Worm (Caenorhabditis elegans) whole organism, L1 larva: Measurements from ENCODE around the gene T10D4.1.
"Not testable (repeated sequence)": the region's sequence is repeated elsewhere in the genome, so short reads cannot be mapped to it uniquely, and the experiment has no call there.

Experiments used
- C16A3.4 ChIP-seq: fragments of 150-350 bp; optimal IDR thresholded peaks from 2 replicates; lab custom pipeline; 2014; ENCODE audit warnings: missing biosample characterization, missing genetic modification characterization
- F16B12.6 ChIP-seq: fragments of 150-350 bp; optimal IDR thresholded peaks from 2 replicates; lab custom pipeline; 2014; ENCODE audit warnings: missing biosample characterization, missing genetic modification characterization
- Y116A8C.19 ChIP-seq: sonication (generic microtip); optimal IDR thresholded peaks from 2 replicates; lab custom pipeline; 2016; ENCODE audit warnings: missing compliant biosample characterization, missing genetic modification characterization, borderline replicate concordance
- aha-1 ChIP-seq: fragments of 150-350 bp; optimal IDR thresholded peaks from 2 replicates; lab custom pipeline; 2014; ENCODE audit warnings: missing biosample characterization, missing genetic modification characterization
- aly-2 ChIP-seq: fragments of 150-350 bp; optimal IDR thresholded peaks from 2 replicates; lab custom pipeline; 2014; ENCODE audit warnings: missing biosample characterization, missing genetic modification characterization
- ceh-63 ChIP-seq: fragments of 200-800 bp; sonication (Bioruptor generic); optimal IDR thresholded peaks from 2 replicates; lab custom pipeline; 2018; ENCODE audit warnings: mild to moderate bottlenecking, missing genetic modification characterization, missing compliant biosample characterization
- ceh-8 ChIP-seq: fragments of 200-800 bp; sonication (Bioruptor generic); optimal IDR thresholded peaks from 2 replicates; lab custom pipeline; 2018; ENCODE audit warnings: mild to moderate bottlenecking, missing genetic modification characterization, moderate library complexity, missing compliant biosample characterization
- ceh-88 ChIP-seq: fragments of 200-800 bp; sonication (Bioruptor generic); IDR thresholded peaks from 2 replicates; pipeline ENCODE4 v1.3.6; 2022; ENCODE audit warnings: missing genetic modification characterization, missing compliant biosample characterization
- dpl-1 ChIP-seq, 3 experiments: fragments of 150-350 bp in 2 of 3; sonication (generic microtip) in 1 of 3; optimal IDR thresholded peaks; 2 replicates each; lab custom pipeline; 2014 to 2017; ENCODE audit warnings: missing biosample characterization in 3 of 3, missing genetic modification characterization in 3 of 3, missing genetic modification reagents in 3 of 3
- efl-3 ChIP-seq: fragments of 200-800 bp; sonication (Bioruptor generic); optimal IDR thresholded peaks from 2 replicates; lab custom pipeline; 2018; ENCODE audit warnings: mild to moderate bottlenecking, missing genetic modification characterization, missing compliant biosample characterization
- egl-13 ChIP-seq: sonication (generic microtip); optimal IDR thresholded peaks from 2 replicates; lab custom pipeline; 2016; ENCODE audit warnings: missing genotype, missing genetic modification reagents, missing genetic modification characterization, missing compliant biosample characterization
- fkh-8 ChIP-seq: sonication (generic microtip); optimal IDR thresholded peaks from 2 replicates; lab custom pipeline; 2016; ENCODE audit warnings: mild to moderate bottlenecking, missing genetic modification characterization, missing compliant biosample characterization
- fos-1 ChIP-seq: fragments of 150-350 bp; optimal IDR thresholded peaks from 2 replicates; lab custom pipeline; 2014; ENCODE audit warnings: missing biosample characterization, missing genetic modification characterization
- grh-1 ChIP-seq: fragments of 200-800 bp; sonication (Bioruptor generic); IDR thresholded peaks from 2 replicates; pipeline ENCODE4 v1.3.6; 2022; ENCODE audit warnings: missing genetic modification reagents, missing genetic modification characterization, missing compliant biosample characterization
- jun-1 ChIP-seq: fragments of 150-350 bp; optimal IDR thresholded peaks from 2 replicates; lab custom pipeline; 2014; ENCODE audit warnings: missing biosample characterization, missing genetic modification reagents, missing genetic modification characterization
- lin-13 ChIP-seq: fragments of 150-350 bp; optimal IDR thresholded peaks from 2 replicates; lab custom pipeline; 2014; ENCODE audit warnings: missing biosample characterization, missing genetic modification reagents, missing genetic modification characterization
- lin-35 ChIP-seq, 2 experiments: fragments of 150-350 bp; optimal IDR thresholded peaks; 2 replicates each; lab custom pipeline; 2014; ENCODE audit warnings: missing biosample characterization in 2 of 2, missing genetic modification characterization in 2 of 2, missing genetic modification reagents in 2 of 2
- lin-39 ChIP-seq: fragments of 150-350 bp; optimal IDR thresholded peaks from 2 replicates; lab custom pipeline; 2014; ENCODE audit warnings: missing biosample characterization, missing genetic modification reagents, missing genetic modification characterization
- mab-9 ChIP-seq: fragments of 200-800 bp; sonication (Bioruptor generic); IDR thresholded peaks from 2 replicates; pipeline ENCODE4 v1.3.6; 2022; ENCODE audit warnings: missing genetic modification reagents, missing genetic modification characterization, missing compliant biosample characterization
- mdl-1 ChIP-seq, 2 experiments: fragments of 150-350 bp; optimal IDR thresholded peaks; 2 replicates each; lab custom pipeline; 2014 to 2017; ENCODE audit warnings: missing biosample characterization in 2 of 2, missing genetic modification characterization in 2 of 2, inconsistent platforms in 1 of 2
- mef-2 ChIP-seq: fragments of 150-350 bp; optimal IDR thresholded peaks from 2 replicates; lab custom pipeline; 2014; ENCODE audit warnings: missing biosample characterization, missing genetic modification characterization
- nhr-20 ChIP-seq: sonication (generic microtip); optimal IDR thresholded peaks from 2 replicates; lab custom pipeline; 2016; ENCODE audit warnings: mild to moderate bottlenecking, missing genetic modification characterization, missing compliant biosample characterization
- nhr-237 ChIP-seq: fragments of 150-350 bp; optimal IDR thresholded peaks from 2 replicates; lab custom pipeline; 2014; ENCODE audit warnings: missing biosample characterization, missing genetic modification characterization
- nhr-76 ChIP-seq: sonication (generic microtip); optimal IDR thresholded peaks from 2 replicates; lab custom pipeline; 2017; ENCODE audit warnings: missing biosample characterization, missing genetic modification characterization
- nhr-77 ChIP-seq: fragments of 150-350 bp; optimal IDR thresholded peaks from 2 replicates; lab custom pipeline; 2014; ENCODE audit warnings: missing biosample characterization, missing genetic modification characterization
- nhr-85 ChIP-seq: sonication (generic microtip); peaks from one replicate; lab custom pipeline; 2016; ENCODE audit warnings: missing genetic modification characterization, inconsistent platforms, missing compliant biosample characterization
- pag-3 ChIP-seq: sonication (generic microtip); optimal IDR thresholded peaks from 2 replicates; lab custom pipeline; 2017; ENCODE audit warnings: missing genetic modification characterization, mild to moderate bottlenecking, missing compliant biosample characterization, antibody characterized with exemption, borderline replicate concordance; ENCODE audit not compliant: insufficient read depth
- pax-3 ChIP-seq: fragments of 200-800 bp; sonication (Bioruptor generic); optimal IDR thresholded peaks from 2 replicates; lab custom pipeline; 2018; ENCODE audit warnings: mild to moderate bottlenecking, missing genetic modification characterization, moderate library complexity, missing compliant biosample characterization
- snpc-4 ChIP-seq: fragments of 150-350 bp; optimal IDR thresholded peaks from 2 replicates; lab custom pipeline; 2014; ENCODE audit warnings: missing biosample characterization, missing genetic modification characterization
- sox-4 ChIP-seq: sonication (generic microtip); optimal IDR thresholded peaks from 2 replicates; lab custom pipeline; 2016; ENCODE audit warnings: missing genetic modification characterization, missing compliant biosample characterization
- sptf-1 ChIP-seq: fragments of 150-350 bp; optimal IDR thresholded peaks from 2 replicates; lab custom pipeline; 2014; ENCODE audit warnings: missing biosample characterization, missing genetic modification characterization
- sup-37 ChIP-seq: fragments of 200-800 bp; sonication (Bioruptor generic); optimal IDR thresholded peaks from 2 replicates; lab custom pipeline; 2018; ENCODE audit warnings: mild to moderate bottlenecking, missing genetic modification characterization, missing compliant biosample characterization
- unc-130 ChIP-seq: fragments of 150-350 bp; optimal IDR thresholded peaks from 2 replicates; lab custom pipeline; 2017; ENCODE audit warnings: missing biosample characterization, missing genetic modification characterization, inconsistent platforms
- unc-62 ChIP-seq: fragments of 150-350 bp; optimal IDR thresholded peaks from 2 replicates; lab custom pipeline; 2014; ENCODE audit warnings: missing biosample characterization, missing genetic modification reagents, missing genetic modification characterization
- unc-98 ChIP-seq: fragments of 200-800 bp; sonication (Bioruptor generic); IDR thresholded peaks from 2 replicates; pipeline ENCODE4 v1.3.6; 2022; ENCODE audit warnings: missing genetic modification characterization, missing compliant biosample characterization
- xbp-1 ChIP-seq: sonication (generic microtip); optimal IDR thresholded peaks from 2 replicates; lab custom pipeline; 2016; ENCODE audit warnings: missing genetic modification characterization, missing compliant biosample characterization
- ztf-4 ChIP-seq: fragments of 150-350 bp; optimal IDR thresholded peaks from 2 replicates; lab custom pipeline; 2014; ENCODE audit warnings: missing biosample characterization, missing genetic modification characterization

T10D4.1 gene

ce11 chrII:3191544-3191943, 41.6 kb downstream of the T10D4.1 start, which contains the start of gene Y27F2A.9:
TSS of gene Y27F2A.9 (minus strand) at chrII:3191644.
- TF ChIP-seq dpl-1 (GFP tag; optimal IDR thresholded peaks at IDR 0.05; lab: Kevin White, UChicago); mdl-1 (tag; optimal IDR thresholded peaks at IDR 0.05; lab: Kevin White, UChicago); grh-1 (GFP tag; lab: Robert Waterston, UW): not testable (repeated sequence)
- TF ChIP-seq, all 84 proteins: peak for 0; not testable (repeated sequence) for 84

ce11 chrII:3195739-3196138, 45.8 kb downstream of the T10D4.1 start:
- TF ChIP-seq F16B12.6 (tag; lab: Kevin White, UChicago) (no peak), mef-2 (tag; lab: Kevin White, UChicago) (no peak), nhr-76 (no peak), aly-2 (tag; lab: Kevin White, UChicago) (no peak), mab-9 (GFP tag; lab: Robert Waterston, UW) (no peak), sup-37 (GFP tag; lab: Kevin White, UChicago) (no peak), ceh-88 (GFP tag; lab: Robert Waterston, UW) (no peak), unc-98 (GFP tag; lab: Robert Waterston, UW) (no peak), ceh-63 (GFP tag; lab: Kevin White, UChicago) (no peak), Y116A8C.19 (tag; lab: Kevin White, UChicago) (no peak), sptf-1 (tag; lab: Kevin White, UChicago) (no peak), pax-3 (tag; lab: Kevin White, UChicago) (no peak), nhr-77 (tag; lab: Kevin White, UChicago) (no peak), egl-13 (tag; lab: Kevin White, UChicago) (no peak), unc-130 (tag; lab: Kevin White, UChicago) (no peak), fos-1 (no peak), lin-13 (GFP tag; lab: Kevin White, UChicago) (no peak), pag-3 (tag; lab: Kevin White, UChicago) (no peak), snpc-4 (tag; lab: Kevin White, UChicago) (no peak), unc-62 (no peak)

- TF ChIP-seq pag-3 (tag; lab: Kevin White, UChicago) (no peak), nhr-20 (no peak), sup-37 (GFP tag; lab: Kevin White, UChicago) (no peak), nhr-76 (no peak), fkh-8 (tag; lab: Kevin White, UChicago) (no peak), C16A3.4 (tag; lab: Kevin White, UChicago) (no peak), jun-1 (no peak), lin-35 (GFP tag; optimal IDR thresholded peaks at IDR 0.05; lab: Kevin White, UChicago) (no peak), ztf-4 (tag; lab: Kevin White, UChicago) (no peak), ceh-8 (GFP tag; lab: Kevin White, UChicago) (no peak), Y116A8C.19 (tag; lab: Kevin White, UChicago) (no peak), lin-39 (no peak), efl-3 (no peak), nhr-237 (tag; lab: Kevin White, UChicago) (no peak)
- TF ChIP-seq, all 84 proteins: peak for 0
Measured at ce11 chrII:3196966-3197365, 47.0 kb downstream of the T10D4.1 start, which contains the start of gene gcy-15. TSS of gene gcy-15 (minus strand) at chrII:3197066.

- TF ChIP-seq aha-1 (no peak), fos-1 (no peak), xbp-1 (no peak), nhr-85 (tag; lab: Kevin White, UChicago) (no peak), sox-4 (tag; lab: Kevin White, UChicago) (no peak)
Measured at ce11 chrII:3198998-3199397, 49.1 kb downstream of the T10D4.1 start, which contains the start of gene sri-51. TSS of gene sri-51 (minus strand) at chrII:3199098.
